Fruit fly (Drosophila melanogaster) whole organism, prepupa: Measurements from ENCODE around the gene CG14647.

ENCODE experiments used
- CG10631 ChIP-seq: fragments of 200-800 bp; sonication (Bioruptor generic); optimal IDR thresholded peaks from 2 replicates; lab custom pipeline; 2016; ENCODE audit warnings: missing biosample characterization, missing genetic modification characterization
- CG10669 ChIP-seq: fragments of 200-800 bp; sonication (Bioruptor generic); optimal IDR thresholded peaks from 3 replicates; lab custom pipeline; 2018; ENCODE audit warnings: missing biosample characterization, mild to moderate bottlenecking, missing genetic modification characterization, moderate library complexity
- CG11762 ChIP-seq: fragments of 200-800 bp; sonication (Bioruptor generic); optimal IDR thresholded peaks from 3 replicates; lab custom pipeline; 2016; ENCODE audit warnings: missing biosample characterization, missing genetic modification characterization; ENCODE audit not compliant: insufficient read depth
- CG15336 ChIP-seq: fragments of 200-800 bp; sonication (Bioruptor generic); IDR thresholded peaks from 2 replicates; pipeline ENCODE4 v1.3.6; 2022; ENCODE audit warnings: missing biosample characterization, missing genetic modification characterization
- CG1621 ChIP-seq: fragments of 200-800 bp; sonication (Bioruptor generic); optimal IDR thresholded peaks from 3 replicates; lab custom pipeline; 2018; ENCODE audit warnings: missing biosample characterization, mild to moderate bottlenecking, missing genetic modification characterization
- CG3032 ChIP-seq: fragments of 200-800 bp; optimal IDR thresholded peaks from 2 replicates; lab custom pipeline; 2019; ENCODE audit warnings: missing biosample characterization, mild to moderate bottlenecking, missing genetic modification characterization, moderate library complexity
- CG31627 ChIP-seq: fragments of 200-800 bp; sonication (Bioruptor generic); optimal IDR thresholded peaks from 3 replicates; lab custom pipeline; 2016; ENCODE audit warnings: missing biosample characterization, missing genetic modification characterization
- CG34406 ChIP-seq: fragments of 200-800 bp; sonication (Bioruptor generic); optimal IDR thresholded peaks from 3 replicates; lab custom pipeline; 2016; ENCODE audit warnings: missing biosample characterization, missing genetic modification characterization
- CG3919 ChIP-seq: fragments of 200-800 bp; sonication (Bioruptor generic); optimal IDR thresholded peaks from 3 replicates; lab custom pipeline; 2016; ENCODE audit warnings: missing biosample characterization, missing genetic modification characterization
- CG4318 ChIP-seq: fragments of 200-800 bp; sonication (Bioruptor generic); optimal IDR thresholded peaks from 3 replicates; lab custom pipeline; 2017; ENCODE audit warnings: missing biosample characterization, mild to moderate bottlenecking, missing genetic modification characterization
- CG6163 ChIP-seq: fragments of 200-800 bp; sonication (Bioruptor generic); IDR thresholded peaks from 3 replicates; pipeline ENCODE4 v1.3.6; 2022; ENCODE audit warnings: missing biosample characterization, missing genetic modification characterization
- CG6276 ChIP-seq: fragments of 200-800 bp; sonication (Bioruptor generic); optimal IDR thresholded peaks from 2 replicates; lab custom pipeline; 2017; ENCODE audit warnings: missing biosample characterization, mild to moderate bottlenecking, missing genetic modification characterization
- CG6808 ChIP-seq: fragments of 200-800 bp; sonication (Bioruptor generic); optimal IDR thresholded peaks from 3 replicates; lab custom pipeline; 2017; ENCODE audit warnings: missing biosample characterization, missing genetic modification characterization, mild to moderate bottlenecking, moderate library complexity, missing genetic modification reagents
- CG6854 ChIP-seq: fragments of 200-800 bp; sonication (Bioruptor generic); optimal IDR thresholded peaks from 2 replicates; lab custom pipeline; 2017; ENCODE audit warnings: missing biosample characterization, mild to moderate bottlenecking, missing genetic modification characterization
- CG8119 ChIP-seq: fragments of 200-800 bp; sonication (Bioruptor generic); IDR thresholded peaks from 3 replicates; pipeline ENCODE4 v1.3.6; 2022; ENCODE audit warnings: missing biosample characterization, missing genetic modification characterization
- CG8319 ChIP-seq: fragments of 200-800 bp; sonication (Bioruptor generic); optimal IDR thresholded peaks from 3 replicates; lab custom pipeline; 2016; ENCODE audit warnings: missing biosample characterization, missing genetic modification characterization
- CG8632 ChIP-seq: fragments of 200-800 bp; sonication (Bioruptor generic); optimal IDR thresholded peaks from 3 replicates; lab custom pipeline; 2016; ENCODE audit warnings: missing biosample characterization, missing genetic modification characterization
- CG9139 ChIP-seq: fragments of 200-800 bp; sonication (Bioruptor generic); optimal IDR thresholded peaks from 3 replicates; lab custom pipeline; 2017; ENCODE audit warnings: missing biosample characterization, mild to moderate bottlenecking, missing genetic modification characterization
- Eip78C ChIP-seq: fragments of 200-800 bp; sonication (Bioruptor generic); peaks from one replicate; lab custom pipeline; 2016; ENCODE audit warnings: missing biosample characterization, missing genetic modification characterization
- Eip93F ChIP-seq: fragments of 200-800 bp; sonication (Bioruptor generic); optimal IDR thresholded peaks from 2 replicates; lab custom pipeline; 2016; ENCODE audit warnings: missing biosample characterization, mild to moderate bottlenecking, missing genetic modification characterization
- Ets21C ChIP-seq: fragments of 200-800 bp; sonication (Bioruptor generic); optimal IDR thresholded peaks from 3 replicates; lab custom pipeline; 2016; ENCODE audit warnings: missing biosample characterization, missing genetic modification characterization
- Gug ChIP-seq: fragments of 200-800 bp; sonication (Bioruptor generic); IDR thresholded peaks from 2 replicates; pipeline ENCODE4 v1.3.6; 2022; ENCODE audit warnings: missing biosample characterization, missing genetic modification characterization
- Hr39 ChIP-seq: fragments of 200-800 bp; sonication (Bioruptor generic); optimal IDR thresholded peaks from 2 replicates; lab custom pipeline; 2016; ENCODE audit warnings: missing biosample characterization, missing genetic modification characterization
- Lpt ChIP-seq: fragments of 200-800 bp; sonication (Bioruptor generic); optimal IDR thresholded peaks from 3 replicates; lab custom pipeline; 2016; ENCODE audit warnings: missing biosample characterization, missing genetic modification characterization
- Met ChIP-seq: fragments of 200-800 bp; sonication (Bioruptor generic); optimal IDR thresholded peaks from 3 replicates; lab custom pipeline; 2016; ENCODE audit warnings: missing biosample characterization, missing genetic modification characterization
- OdsH ChIP-seq: fragments of 200-800 bp; sonication (Bioruptor generic); optimal IDR thresholded peaks from 3 replicates; lab custom pipeline; 2016; ENCODE audit warnings: missing biosample characterization, missing genetic modification characterization
- Sox14 ChIP-seq: fragments of 200-800 bp; sonication (Bioruptor generic); optimal IDR thresholded peaks from 3 replicates; lab custom pipeline; 2016; ENCODE audit warnings: missing biosample characterization, missing genetic modification characterization
- Sox15 ChIP-seq: fragments of 200-800 bp; sonication (Bioruptor generic); optimal IDR thresholded peaks from 3 replicates; lab custom pipeline; 2016; ENCODE audit warnings: missing biosample characterization, missing genetic modification characterization
- achi ChIP-seq: fragments of 200-800 bp; sonication (Bioruptor generic); optimal IDR thresholded peaks from 3 replicates; lab custom pipeline; 2016; ENCODE audit warnings: missing biosample characterization, missing genetic modification characterization
- acj6 ChIP-seq: fragments of 200-800 bp; sonication (Bioruptor generic); optimal IDR thresholded peaks from 3 replicates; lab custom pipeline; 2016; ENCODE audit warnings: missing biosample characterization, missing genetic modification characterization
- dac ChIP-seq: fragments of 200-800 bp; sonication (Bioruptor generic); optimal IDR thresholded peaks from 2 replicates; lab custom pipeline; 2017; ENCODE audit warnings: missing biosample characterization, mild to moderate bottlenecking, missing genetic modification characterization
- eg ChIP-seq: fragments of 200-800 bp; sonication (Bioruptor generic); IDR thresholded peaks from 3 replicates; pipeline ENCODE4 v1.3.6; 2022; ENCODE audit warnings: missing biosample characterization, missing genetic modification characterization
- esn ChIP-seq: fragments of 200-800 bp; sonication (Bioruptor generic); optimal IDR thresholded peaks from 2 replicates; lab custom pipeline; 2016; ENCODE audit warnings: missing biosample characterization, mild to moderate bottlenecking, missing genetic modification characterization, moderate library complexity
- fkh ChIP-seq: fragments of 200-800 bp; sonication (Bioruptor generic); optimal IDR thresholded peaks from 3 replicates; lab custom pipeline; 2017; ENCODE audit warnings: missing biosample characterization, mild to moderate bottlenecking, missing genetic modification characterization, moderate library complexity
- lz ChIP-seq: fragments of 200-800 bp; sonication (Bioruptor generic); optimal IDR thresholded peaks from 3 replicates; lab custom pipeline; 2016; ENCODE audit warnings: missing biosample characterization, missing genetic modification characterization
- salr ChIP-seq, 2 experiments: fragments of 200-800 bp; sonication (Bioruptor generic); optimal IDR thresholded peaks; 3 replicates each; lab custom pipeline; 2016 to 2018; ENCODE audit warnings: missing biosample characterization in 2 of 2, missing genetic modification characterization in 2 of 2, mild to moderate bottlenecking in 1 of 2
- svp ChIP-seq: fragments of 200-800 bp; sonication (Bioruptor generic); peaks from one replicate; lab custom pipeline; 2016; ENCODE audit warnings: missing biosample characterization, missing genetic modification characterization
- topi ChIP-seq: fragments of 200-800 bp; sonication (Bioruptor generic); optimal IDR thresholded peaks from 3 replicates; lab custom pipeline; 2016; ENCODE audit warnings: missing biosample characterization, missing genetic modification characterization
- vri ChIP-seq: fragments of 200-800 bp; sonication (Bioruptor generic); optimal IDR thresholded peaks from 3 replicates; lab custom pipeline; 2016; ENCODE audit warnings: missing biosample characterization, mild to moderate bottlenecking, missing genetic modification characterization

Gene CG14647

dm6 chr3R:4378363-4379354 is 21.7 kb upstream of the CG14647 start, which contains the start of gene Sfxn1-3 (continued):
- TF ChIP-seq CG8119 (GFP tag; lab: Robert Waterston, UW) = peak; percentile 50; the same call in 2 of the 3 replicates
- TF ChIP-seq eg (GFP tag; lab: Robert Waterston, UW) = peak; percentile 71; the same call in 2 of the 3 replicates
- peak; percentile 90 for TF ChIP-seq CG6854 (GFP tag; lab: Kevin White, UChicago)
- TF ChIP-seq, all 60 proteins: peak for 31

- TF ChIP-seq CG3919 (no peak), esn (GFP tag; lab: Kevin White, UChicago) (peak; percentile 29), Gug (no peak), CG15336 (0 out of 2 replicates have a peak, but pooled peaks have one; percentile 25), CG3032 (tag; lab: Kevin White, UChicago) (no peak), CG4318 (GFP tag; lab: Kevin White, UChicago) (no peak), vri (GFP tag; lab: Kevin White, UChicago) (peak; percentile 15), CG10631 (no peak), OdsH (GFP tag; lab: Kevin White, UChicago) (no peak), Met (GFP tag; lab: Kevin White, UChicago) (no peak), Hr39 (GFP tag; lab: Kevin White, UChicago) (no peak), CG9139 (GFP tag; lab: Kevin White, UChicago) (no peak), fkh (GFP tag; lab: Kevin White, UChicago) (peak; percentile 38), Eip78C (GFP tag; lab: Kevin White, UChicago) (peak; percentile 50), dac (GFP tag; lab: Kevin White, UChicago) (no peak), Eip93F (no peak), CG6808 (GFP tag; lab: Kevin White, UChicago) (no peak), Sox14 (GFP tag; lab: Kevin White, UChicago) (no peak), CG8319 (no peak), CG6854 (GFP tag; lab: Kevin White, UChicago) (no peak), CG8632 (GFP tag; lab: Kevin White, UChicago) (no peak), CG11762 (GFP tag; lab: Kevin White, UChicago) (no peak), CG6276 (GFP tag; lab: Kevin White, UChicago) (no peak), salr (GFP tag; optimal IDR thresholded peaks at IDR 0.05; lab: Kevin White, UChicago) (no peak), achi (GFP tag; lab: Kevin White, UChicago) (no peak), CG1621 (tag; lab: Kevin White, UChicago) (no peak), svp (GFP tag; lab: Kevin White, UChicago) (peak; percentile 51)
Measured at dm6 chr3R:4381079-4381919, 19.0 kb upstream of the CG14647 start, which contains the start of gene Cont. Gene Cont (plus strand): TSS chr3R:4381306.

- TF ChIP-seq CG10669 (GFP tag; lab: Kevin White, UChicago) (no peak), svp (GFP tag; lab: Kevin White, UChicago) (peak; percentile 91)
Measured at dm6 chr3R:4382165-4382564, 18.1 kb upstream of the CG14647 start.

dm6 chr3R:4387490-4387889 is 12.8 kb upstream of the CG14647 start, which contains the start of gene tub:
Gene tub (plus strand): TSS chr3R:4387742.
- TF ChIP-seq Ets21C = no peak
- TF ChIP-seq esn (GFP tag; lab: Kevin White, UChicago) = peak; percentile 13
- peak; percentile 45 for TF ChIP-seq CG1621 (tag; lab: Kevin White, UChicago)
- TF ChIP-seq Sox15 (GFP tag; lab: Kevin White, UChicago) = no peak
- TF ChIP-seq svp (GFP tag; lab: Kevin White, UChicago) = peak; percentile 84
- TF ChIP-seq CG34406 (GFP tag; lab: Kevin White, UChicago) = no peak
- TF ChIP-seq Eip78C (GFP tag; lab: Kevin White, UChicago) = peak; percentile 63
- TF ChIP-seq CG3919 = no peak
- peak; percentile 26 for TF ChIP-seq CG31627 (GFP tag; lab: Kevin White, UChicago)
- peak; percentile 25 for TF ChIP-seq CG3032 (tag; lab: Kevin White, UChicago)
- peak; percentile 25 for TF ChIP-seq acj6 (GFP tag; lab: Kevin White, UChicago)
- TF ChIP-seq topi (GFP tag; lab: Kevin White, UChicago) = peak; percentile 10
- TF ChIP-seq dac (GFP tag; lab: Kevin White, UChicago) = peak; percentile 22
- TF ChIP-seq lz = peak; percentile 47
- peak; percentile 62 for TF ChIP-seq CG6163 (GFP tag; lab: Robert Waterston, UW)
- peak; percentile 7 for TF ChIP-seq Hr39 (GFP tag; lab: Kevin White, UChicago)
- no peak for TF ChIP-seq Lpt (GFP tag; lab: Kevin White, UChicago)
